Fruit fly (Drosophila melanogaster): ENCODE data around the gene fuss.

The fuss gene

dm6 chr4:1026806-1027431 lies 48.6 kb upstream of the fuss start, which contains the start of gene PlexA (continued):
- TF ChIP-seq MTF-1 (GFP tag; optimal IDR thresholded peaks at IDR 0.05; ENCODE audit: borderline replicate concordance) = peak; percentile 59
- no peak for TF ChIP-seq Lpt (GFP tag; optimal IDR thresholded peaks at IDR 0.05)
- TF ChIP-seq CG17328 (GFP tag; IDR thresholded peaks at IDR 0.05) = peak; percentile 94
- no peak for TF ChIP-seq CG12071 (GFP tag; optimal IDR thresholded peaks at IDR 0.05)
- peak; percentile 50 for TF ChIP-seq shn (GFP tag; optimal IDR thresholded peaks at IDR 0.05)
- TF ChIP-seq CG4730 (GFP tag; IDR thresholded peaks at IDR 0.05) = peak; percentile 95
- TF ChIP-seq lmd (GFP tag; IDR thresholded peaks at IDR 0.05) = peak; percentile 97
- TF ChIP-seq CG6683 (GFP tag; optimal IDR thresholded peaks at IDR 0.05) = no peak
- peak; percentile 47 for TF ChIP-seq CG13624 (GFP tag; optimal IDR thresholded peaks at IDR 0.05)
- TF ChIP-seq BEAF-32 (GFP tag; optimal IDR thresholded peaks at IDR 0.05) = peak; percentile 82
- TF ChIP-seq tgo (GFP tag; IDR thresholded peaks at IDR 0.05) = peak; percentile 94
- peak; percentile 16 for TF ChIP-seq jumu (GFP tag; optimal IDR thresholded peaks at IDR 0.05)
- TF ChIP-seq CG30431 (GFP tag; optimal IDR thresholded peaks at IDR 0.05) = peak; percentile 92
- TF ChIP-seq dysf (GFP tag; IDR thresholded peaks at IDR 0.05) = peak; percentile 96
- no peak; the same call in 2 of the 3 replicates for TF ChIP-seq Optix (GFP tag; IDR thresholded peaks at IDR 0.05)
- TF ChIP-seq HLHmδ (GFP tag; optimal IDR thresholded peaks at IDR 0.05) = no peak
- TF ChIP-seq Chrac-16 (GFP tag; optimal IDR thresholded peaks at IDR 0.05) = peak; percentile 89
- TF ChIP-seq Pdp1 (GFP tag; optimal IDR thresholded peaks at IDR 0.05) = peak; percentile 58 to 67
- peak in 1 of 3 experiments; percentile 30 for TF ChIP-seq Stat92E (GFP tag; optimal IDR thresholded peaks at IDR 0.05)
- peak; percentile 20 for TF ChIP-seq Myb (GFP tag; optimal IDR thresholded peaks at IDR 0.05)
- peak; percentile 69 for TF ChIP-seq CG10267 (tag; optimal IDR thresholded peaks at IDR 0.05)
- TF ChIP-seq bowl (GFP tag; IDR thresholded peaks at IDR 0.05) = 0 out of 2 replicates have a peak, but pooled peaks have one; percentile 39
- TF ChIP-seq pan (optimal IDR thresholded peaks at IDR 0.05) = no peak
- TF ChIP-seq pan (GFP tag; optimal IDR thresholded peaks at IDR 0.05 in 1 of 2, IDR thresholded peaks at IDR 0.05 in 1 of 2) = peak in 1 of 2 experiments; percentile 96
- TF ChIP-seq CG33557 (GFP tag; optimal IDR thresholded peaks at IDR 0.05) = peak; percentile 68
- peak; percentile 78 for TF ChIP-seq CG17385 (GFP tag; optimal IDR thresholded peaks at IDR 0.05)
- peak; percentile 18 for TF ChIP-seq CG4707 (GFP tag; optimal IDR thresholded peaks at IDR 0.05)
- no peak for TF ChIP-seq CG18599 (GFP tag; optimal IDR thresholded peaks at IDR 0.05)
- peak; percentile 92 for TF ChIP-seq ci (GFP tag; IDR thresholded peaks at IDR 0.05)
- no peak for TF ChIP-seq luna (GFP tag; optimal IDR thresholded peaks at IDR 0.05)
- TF ChIP-seq ash1 (GFP tag; optimal IDR thresholded peaks at IDR 0.05) = no peak
- peak; percentile 86 for TF ChIP-seq CG15696 (tag; optimal IDR thresholded peaks at IDR 0.05)
- peak; percentile 90 for TF ChIP-seq Med (GFP tag)
- TF ChIP-seq maf-S (GFP tag; optimal IDR thresholded peaks at IDR 0.05) = peak; percentile 52
- TF ChIP-seq CG6791 (GFP tag; IDR thresholded peaks at IDR 0.05; ENCODE audit: partially characterized antibody) = peak; percentile 77
- peak; percentile 72 for TF ChIP-seq CG5245 (GFP tag; optimal IDR thresholded peaks at IDR 0.05)
- peak; percentile 93 for TF ChIP-seq CG1602 (GFP tag; optimal IDR thresholded peaks at IDR 0.05)
- no peak for TF ChIP-seq Dp (GFP tag; optimal IDR thresholded peaks at IDR 0.05)
- TF ChIP-seq wek (GFP tag; optimal IDR thresholded peaks at IDR 0.05) = peak; percentile 43
- peak; percentile 82 for TF ChIP-seq Meics (GFP tag; optimal IDR thresholded peaks at IDR 0.05)
- peak; percentile 94 for TF ChIP-seq Awh (GFP tag; IDR thresholded peaks at IDR 0.05)
- no peak for TF ChIP-seq CG8359 (GFP tag; optimal IDR thresholded peaks at IDR 0.05; ENCODE audit: borderline replicate concordance)
- peak; percentile 14 for TF ChIP-seq vfl (GFP tag; optimal IDR thresholded peaks at IDR 0.05)
- TF ChIP-seq CG4424 (GFP tag; optimal IDR thresholded peaks at IDR 0.05) = peak; percentile 82
- TF ChIP-seq fd102C (GFP tag; optimal IDR thresholded peaks at IDR 0.05) = no peak
- TF ChIP-seq HLH3B (GFP tag; IDR thresholded peaks at IDR 0.05) = peak; percentile 94
- peak; percentile 76 for TF ChIP-seq amos (GFP tag; IDR thresholded peaks at IDR 0.05; ENCODE audit: partially characterized antibody)
- TF ChIP-seq Mes4 (GFP tag; optimal IDR thresholded peaks at IDR 0.05) = no peak
- peak; percentile 97 for TF ChIP-seq Rfx (GFP tag; IDR thresholded peaks at IDR 0.05)
